Fruit fly (Drosophila melanogaster) whole organism, prepupa: Measurements from ENCODE around the gene Muc91C.

ENCODE experiments used
- CG10631 ChIP-seq: fragments of 200-800 bp; sonication (Bioruptor generic); optimal IDR thresholded peaks from 2 replicates; lab custom pipeline; 2016; ENCODE audit warnings: missing biosample characterization, missing genetic modification characterization
- CG11294 ChIP-seq: fragments of 200-800 bp; sonication (Bioruptor generic); IDR thresholded peaks from 2 replicates; pipeline ENCODE4 v1.3.6; 2022; ENCODE audit warnings: missing biosample characterization, missing genetic modification characterization
- CG15336 ChIP-seq: fragments of 200-800 bp; sonication (Bioruptor generic); IDR thresholded peaks from 2 replicates; pipeline ENCODE4 v1.3.6; 2022; ENCODE audit warnings: missing biosample characterization, missing genetic modification characterization
- CG1621 ChIP-seq: fragments of 200-800 bp; sonication (Bioruptor generic); optimal IDR thresholded peaks from 3 replicates; lab custom pipeline; 2018; ENCODE audit warnings: missing biosample characterization, mild to moderate bottlenecking, missing genetic modification characterization
- CG31627 ChIP-seq: fragments of 200-800 bp; sonication (Bioruptor generic); optimal IDR thresholded peaks from 3 replicates; lab custom pipeline; 2016; ENCODE audit warnings: missing biosample characterization, missing genetic modification characterization
- CG32006 ChIP-seq: fragments of 200-800 bp; sonication (Bioruptor generic); optimal IDR thresholded peaks from 3 replicates; lab custom pipeline; 2017; ENCODE audit warnings: missing biosample characterization, mild to moderate bottlenecking, missing genetic modification characterization
- CG34406 ChIP-seq: fragments of 200-800 bp; sonication (Bioruptor generic); optimal IDR thresholded peaks from 3 replicates; lab custom pipeline; 2016; ENCODE audit warnings: missing biosample characterization, missing genetic modification characterization
- CG3919 ChIP-seq: fragments of 200-800 bp; sonication (Bioruptor generic); optimal IDR thresholded peaks from 3 replicates; lab custom pipeline; 2016; ENCODE audit warnings: missing biosample characterization, missing genetic modification characterization
- CG6163 ChIP-seq: fragments of 200-800 bp; sonication (Bioruptor generic); IDR thresholded peaks from 3 replicates; pipeline ENCODE4 v1.3.6; 2022; ENCODE audit warnings: missing biosample characterization, missing genetic modification characterization
- CG6276 ChIP-seq: fragments of 200-800 bp; sonication (Bioruptor generic); optimal IDR thresholded peaks from 2 replicates; lab custom pipeline; 2017; ENCODE audit warnings: missing biosample characterization, mild to moderate bottlenecking, missing genetic modification characterization
- CG6792 ChIP-seq: fragments of 200-800 bp; sonication (Bioruptor generic); optimal IDR thresholded peaks from 3 replicates; lab custom pipeline; 2016; ENCODE audit warnings: missing biosample characterization, missing genetic modification characterization
- CG6808 ChIP-seq: fragments of 200-800 bp; sonication (Bioruptor generic); optimal IDR thresholded peaks from 3 replicates; lab custom pipeline; 2017; ENCODE audit warnings: missing biosample characterization, missing genetic modification characterization, mild to moderate bottlenecking, moderate library complexity, missing genetic modification reagents
- CG8319 ChIP-seq: fragments of 200-800 bp; sonication (Bioruptor generic); optimal IDR thresholded peaks from 3 replicates; lab custom pipeline; 2016; ENCODE audit warnings: missing biosample characterization, missing genetic modification characterization
- CG8632 ChIP-seq: fragments of 200-800 bp; sonication (Bioruptor generic); optimal IDR thresholded peaks from 3 replicates; lab custom pipeline; 2016; ENCODE audit warnings: missing biosample characterization, missing genetic modification characterization
- Eip75B ChIP-seq: fragments of 200-800 bp; sonication (Bioruptor generic); optimal IDR thresholded peaks from 3 replicates; lab custom pipeline; 2016; ENCODE audit warnings: missing biosample characterization, missing genetic modification characterization
- Eip78C ChIP-seq: fragments of 200-800 bp; sonication (Bioruptor generic); peaks from one replicate; lab custom pipeline; 2016; ENCODE audit warnings: missing biosample characterization, missing genetic modification characterization
- Eip93F ChIP-seq: fragments of 200-800 bp; sonication (Bioruptor generic); optimal IDR thresholded peaks from 2 replicates; lab custom pipeline; 2016; ENCODE audit warnings: missing biosample characterization, mild to moderate bottlenecking, missing genetic modification characterization
- Ets21C ChIP-seq: fragments of 200-800 bp; sonication (Bioruptor generic); optimal IDR thresholded peaks from 3 replicates; lab custom pipeline; 2016; ENCODE audit warnings: missing biosample characterization, missing genetic modification characterization
- Ets96B ChIP-seq: fragments of 200-800 bp; optimal IDR thresholded peaks from 2 replicates; lab custom pipeline; 2019; ENCODE audit warnings: missing biosample characterization, mild to moderate bottlenecking, missing genetic modification characterization, moderate library complexity
- Gug ChIP-seq: fragments of 200-800 bp; sonication (Bioruptor generic); IDR thresholded peaks from 2 replicates; pipeline ENCODE4 v1.3.6; 2022; ENCODE audit warnings: missing biosample characterization, missing genetic modification characterization
- Hr4 ChIP-seq: fragments of 200-800 bp; sonication (Bioruptor generic); optimal IDR thresholded peaks from 3 replicates; lab custom pipeline; 2016; ENCODE audit warnings: missing biosample characterization, missing genetic modification characterization
- Lpt ChIP-seq: fragments of 200-800 bp; sonication (Bioruptor generic); optimal IDR thresholded peaks from 3 replicates; lab custom pipeline; 2016; ENCODE audit warnings: missing biosample characterization, missing genetic modification characterization
- Met ChIP-seq: fragments of 200-800 bp; sonication (Bioruptor generic); optimal IDR thresholded peaks from 3 replicates; lab custom pipeline; 2016; ENCODE audit warnings: missing biosample characterization, missing genetic modification characterization
- OdsH ChIP-seq: fragments of 200-800 bp; sonication (Bioruptor generic); optimal IDR thresholded peaks from 3 replicates; lab custom pipeline; 2016; ENCODE audit warnings: missing biosample characterization, missing genetic modification characterization
- Smox ChIP-seq: fragments of 200-800 bp; sonication (Bioruptor generic); optimal IDR thresholded peaks from 3 replicates; lab custom pipeline; 2016; ENCODE audit warnings: missing biosample characterization, missing genetic modification characterization
- Sox14 ChIP-seq: fragments of 200-800 bp; sonication (Bioruptor generic); optimal IDR thresholded peaks from 3 replicates; lab custom pipeline; 2016; ENCODE audit warnings: missing biosample characterization, missing genetic modification characterization
- acj6 ChIP-seq: fragments of 200-800 bp; sonication (Bioruptor generic); optimal IDR thresholded peaks from 3 replicates; lab custom pipeline; 2016; ENCODE audit warnings: missing biosample characterization, missing genetic modification characterization
- cyc ChIP-seq: fragments of 200-800 bp; sonication (Bioruptor generic); optimal IDR thresholded peaks from 3 replicates; lab custom pipeline; 2016; ENCODE audit warnings: missing biosample characterization, missing genetic modification characterization
- dac ChIP-seq: fragments of 200-800 bp; sonication (Bioruptor generic); optimal IDR thresholded peaks from 2 replicates; lab custom pipeline; 2017; ENCODE audit warnings: missing biosample characterization, mild to moderate bottlenecking, missing genetic modification characterization
- dsx ChIP-seq: fragments of 200-800 bp; optimal IDR thresholded peaks from 3 replicates; lab custom pipeline; 2019; ENCODE audit warnings: missing biosample characterization, mild to moderate bottlenecking, missing genetic modification characterization, moderate library complexity; ENCODE audit not compliant: poor library complexity, severe bottlenecking
- eg ChIP-seq: fragments of 200-800 bp; sonication (Bioruptor generic); IDR thresholded peaks from 3 replicates; pipeline ENCODE4 v1.3.6; 2022; ENCODE audit warnings: missing biosample characterization, missing genetic modification characterization
- esn ChIP-seq: fragments of 200-800 bp; sonication (Bioruptor generic); optimal IDR thresholded peaks from 2 replicates; lab custom pipeline; 2016; ENCODE audit warnings: missing biosample characterization, mild to moderate bottlenecking, missing genetic modification characterization, moderate library complexity
- fd59A ChIP-seq: fragments of 200-800 bp; sonication (Bioruptor generic); optimal IDR thresholded peaks from 2 replicates; lab custom pipeline; 2017; ENCODE audit warnings: missing biosample characterization, mild to moderate bottlenecking, missing genetic modification characterization, missing genetic modification reagents
- lz ChIP-seq: fragments of 200-800 bp; sonication (Bioruptor generic); optimal IDR thresholded peaks from 3 replicates; lab custom pipeline; 2016; ENCODE audit warnings: missing biosample characterization, missing genetic modification characterization
- net ChIP-seq: fragments of 200-800 bp; sonication (Bioruptor generic); optimal IDR thresholded peaks from 3 replicates; lab custom pipeline; 2016; ENCODE audit warnings: missing biosample characterization, missing genetic modification characterization
- salr ChIP-seq, 2 experiments: fragments of 200-800 bp; sonication (Bioruptor generic); optimal IDR thresholded peaks; 3 replicates each; lab custom pipeline; 2016 to 2018; ENCODE audit warnings: missing biosample characterization in 2 of 2, missing genetic modification characterization in 2 of 2, mild to moderate bottlenecking in 1 of 2
- svp ChIP-seq: fragments of 200-800 bp; sonication (Bioruptor generic); peaks from one replicate; lab custom pipeline; 2016; ENCODE audit warnings: missing biosample characterization, missing genetic modification characterization
- topi ChIP-seq: fragments of 200-800 bp; sonication (Bioruptor generic); optimal IDR thresholded peaks from 3 replicates; lab custom pipeline; 2016; ENCODE audit warnings: missing biosample characterization, missing genetic modification characterization
- vri ChIP-seq: fragments of 200-800 bp; sonication (Bioruptor generic); optimal IDR thresholded peaks from 3 replicates; lab custom pipeline; 2016; ENCODE audit warnings: missing biosample characterization, mild to moderate bottlenecking, missing genetic modification characterization

Gene Muc91C

DNA sequence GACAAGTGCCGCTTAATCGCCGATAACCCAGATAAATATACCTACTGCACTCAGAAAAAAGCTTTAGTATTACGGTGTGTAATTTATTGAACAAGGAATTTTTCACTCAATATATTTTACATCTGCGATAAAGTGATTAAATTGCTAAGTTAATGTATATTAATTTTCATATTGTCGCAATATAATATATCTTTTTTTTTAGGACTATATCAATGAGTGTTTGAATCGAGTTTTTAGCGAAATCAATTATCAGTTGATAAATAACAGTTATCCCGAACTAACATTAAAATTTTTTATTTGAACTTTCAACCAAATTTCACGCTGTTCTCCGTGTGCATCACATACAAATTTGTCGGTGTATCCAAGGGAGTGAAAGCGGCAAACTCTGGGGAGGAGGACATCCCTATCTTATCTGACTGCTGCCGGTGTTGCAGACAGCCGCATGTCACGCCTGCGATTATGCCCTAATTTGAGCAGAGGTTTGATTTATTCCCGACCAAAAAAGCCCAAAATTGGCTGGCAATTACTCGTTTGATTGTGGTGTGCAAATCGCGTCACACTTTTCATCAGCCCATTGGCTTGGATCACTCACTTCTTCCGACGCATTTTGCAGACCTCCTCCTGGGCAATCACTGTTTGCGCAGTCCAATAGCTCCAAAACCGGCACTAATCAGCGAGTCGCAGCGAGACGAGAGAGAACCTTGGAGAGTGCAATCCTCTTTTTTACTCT is 46.4 kb upstream of the Muc91C start:
- TF ChIP-seq Sox14 (GFP tag; lab: Kevin White, UChicago) (no peak), topi (GFP tag; lab: Kevin White, UChicago) (no peak), CG31627 (GFP tag; lab: Kevin White, UChicago) (peak; percentile 29), Lpt (GFP tag; lab: Kevin White, UChicago) (no peak), acj6 (GFP tag; lab: Kevin White, UChicago) (peak; percentile 47), CG6792 (peak; percentile 17), vri (GFP tag; lab: Kevin White, UChicago) (peak; percentile 28), net (GFP tag; lab: Kevin White, UChicago) (peak; percentile 11), OdsH (GFP tag; lab: Kevin White, UChicago) (no peak), Eip78C (peak; percentile 89), esn (GFP tag; lab: Kevin White, UChicago) (peak; percentile 65), CG10631 (GFP tag; lab: Kevin White, UChicago) (peak; percentile 4), Eip93F (GFP tag; lab: Kevin White, UChicago) (no peak), Met (GFP tag; lab: Kevin White, UChicago) (peak; percentile 53), Ets21C (GFP tag; lab: Kevin White, UChicago) (no peak), Smox (GFP tag; lab: Kevin White, UChicago) (peak; percentile 29), CG8319 (GFP tag; lab: Kevin White, UChicago) (no peak), CG34406 (GFP tag; lab: Kevin White, UChicago) (peak; percentile 47), fd59A (GFP tag; lab: Kevin White, UChicago) (peak; percentile 26), eg (peak; percentile 16; the same call in 1 of the 3 replicates), CG8632 (GFP tag; lab: Kevin White, UChicago) (peak; percentile 31), Eip75B (peak; percentile 44), cyc (GFP tag; lab: Kevin White, UChicago) (peak; percentile 32), lz (GFP tag; lab: Kevin White, UChicago) (peak; percentile 32), Hr4 (GFP tag; lab: Kevin White, UChicago) (peak; percentile 11), svp (GFP tag; lab: Kevin White, UChicago) (peak; percentile 82), CG6808 (GFP tag; lab: Kevin White, UChicago) (no peak), Ets96B (tag; lab: Kevin White, UChicago) (peak; percentile 17)

DNA sequence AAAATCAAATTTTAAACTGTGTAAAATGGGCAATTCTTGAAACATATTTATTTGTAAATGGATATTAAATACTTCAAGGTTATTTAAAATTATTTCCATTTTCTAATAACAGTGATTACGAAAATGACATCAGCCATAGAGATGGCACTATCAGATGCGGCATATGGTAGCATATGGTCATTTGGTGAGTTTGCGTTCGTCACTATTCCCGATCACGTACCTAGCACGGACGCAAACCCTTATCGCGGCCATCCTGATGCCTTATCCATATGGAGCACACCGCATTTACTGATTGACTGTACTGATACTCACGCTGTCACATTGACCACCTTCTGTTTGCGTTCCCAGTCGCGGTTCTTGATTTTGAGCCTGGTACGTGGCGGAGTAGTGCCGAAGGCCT is 45.6 kb upstream of the Muc91C start:
- TF ChIP-seq lz (GFP tag; lab: Kevin White, UChicago): no peak
- no peak for TF ChIP-seq CG3919
- no peak for TF ChIP-seq dsx (GFP tag; lab: Kevin White, UChicago)
- no peak for TF ChIP-seq fd59A (GFP tag; lab: Kevin White, UChicago)
- TF ChIP-seq svp (GFP tag; lab: Kevin White, UChicago): no peak
- no peak for TF ChIP-seq CG1621 (tag; lab: Kevin White, UChicago)
- TF ChIP-seq CG6276: no peak
- TF ChIP-seq dac (GFP tag; lab: Kevin White, UChicago): no peak
- TF ChIP-seq CG11294 (GFP tag; lab: Robert Waterston, UW): no peak
- TF ChIP-seq CG31627 (GFP tag; lab: Kevin White, UChicago): no peak
- TF ChIP-seq Eip78C: no peak
- no peak for TF ChIP-seq topi (GFP tag; lab: Kevin White, UChicago)
- no peak for TF ChIP-seq CG6163 (GFP tag; lab: Robert Waterston, UW)
- no peak for TF ChIP-seq CG6792
- no peak for TF ChIP-seq CG32006 (GFP tag; lab: Kevin White, UChicago)
- TF ChIP-seq salr (GFP tag; optimal IDR thresholded peaks at IDR 0.05; lab: Kevin White, UChicago): no peak
- no peak for TF ChIP-seq OdsH (GFP tag; lab: Kevin White, UChicago)
- TF ChIP-seq CG6808 (GFP tag; lab: Kevin White, UChicago): no peak
- TF ChIP-seq CG15336 (GFP tag; lab: Robert Waterston, UW): no peak
- TF ChIP-seq Gug: no peak
